Fruit fly (Drosophila melanogaster) whole organism, pupa: ENCODE results near the gene Vha100-2.

Experiments used
- CG10348 ChIP-seq: fragments of 200-800 bp; sonication (Bioruptor generic); IDR thresholded peaks from 2 replicates; pipeline ENCODE4 v1.3.6; 2022; ENCODE audit warnings: missing biosample characterization, missing genetic modification characterization
- CG12605 ChIP-seq: fragments of 200-800 bp; sonication (Bioruptor generic); IDR thresholded peaks from 2 replicates; pipeline ENCODE4 v1.3.6; 2022; ENCODE audit warnings: missing biosample characterization, missing genetic modification characterization
- CG13204 ChIP-seq: fragments of 200-800 bp; sonication (Bioruptor generic); optimal IDR thresholded peaks from 2 replicates; lab custom pipeline; 2018; ENCODE audit warnings: missing biosample characterization, mild to moderate bottlenecking, missing genetic modification characterization, moderate library complexity
- CG14655 ChIP-seq: fragments of 200-800 bp; sonication (Bioruptor generic); optimal IDR thresholded peaks from 3 replicates; lab custom pipeline; 2017; ENCODE audit warnings: mild to moderate bottlenecking, missing biosample characterization, missing genetic modification reagents, missing genetic modification characterization
- CG15710 ChIP-seq: fragments of 200-800 bp; sonication (Bioruptor generic); optimal IDR thresholded peaks from 2 replicates; lab custom pipeline; 2018; ENCODE audit warnings: missing biosample characterization, mild to moderate bottlenecking, missing genetic modification characterization, moderate library complexity
- CG17806 ChIP-seq: fragments of 200-800 bp; sonication (Bioruptor generic); optimal IDR thresholded peaks from 2 replicates; lab custom pipeline; 2018; ENCODE audit warnings: missing biosample characterization, mild to moderate bottlenecking, missing genetic modification characterization, moderate library complexity
- CG32121 ChIP-seq: fragments of 200-800 bp; sonication (Bioruptor generic); IDR thresholded peaks from 2 replicates; pipeline ENCODE4 v1.3.6; 2022; ENCODE audit warnings: missing biosample characterization, missing genetic modification characterization
- CG34367 ChIP-seq: fragments of 200-800 bp; sonication (Bioruptor generic); optimal IDR thresholded peaks from 2 replicates; lab custom pipeline; 2018; ENCODE audit warnings: missing biosample characterization, mild to moderate bottlenecking, missing genetic modification characterization
- CG4496 ChIP-seq: fragments of 200-800 bp; sonication (Bioruptor generic); IDR thresholded peaks from 3 replicates; pipeline ENCODE4 v1.3.6; 2022; ENCODE audit warnings: missing biosample characterization, missing genetic modification characterization
- CG8159 ChIP-seq: fragments of 200-800 bp; sonication (Bioruptor generic); optimal IDR thresholded peaks from 3 replicates; lab custom pipeline; 2018; ENCODE audit warnings: missing biosample characterization, mild to moderate bottlenecking, missing genetic modification characterization, moderate library complexity
- CG8301 ChIP-seq: fragments of 200-800 bp; sonication (Bioruptor generic); optimal IDR thresholded peaks from 2 replicates; lab custom pipeline; 2018; ENCODE audit warnings: missing biosample characterization, mild to moderate bottlenecking, missing genetic modification characterization
- CG9948 ChIP-seq: fragments of 200-800 bp; sonication (Bioruptor generic); optimal IDR thresholded peaks from 2 replicates; lab custom pipeline; 2018; ENCODE audit warnings: missing biosample characterization, mild to moderate bottlenecking, missing genetic modification characterization, moderate library complexity
- D1 ChIP-seq: fragments of 200-800 bp; sonication (Bioruptor generic); optimal IDR thresholded peaks from 2 replicates; lab custom pipeline; 2018; ENCODE audit warnings: missing biosample characterization, mild to moderate bottlenecking, missing genetic modification characterization, moderate library complexity
- EcR ChIP-seq: fragments of 200-800 bp; sonication (Bioruptor generic); optimal IDR thresholded peaks from 3 replicates; lab custom pipeline; 2019; ENCODE audit warnings: missing biosample characterization, missing genetic modification characterization, mild to moderate bottlenecking, moderate library complexity, missing genetic modification reagents
- Ets98B ChIP-seq: fragments of 200-800 bp; sonication (Bioruptor generic); IDR thresholded peaks from 2 replicates; pipeline ENCODE4 v1.3.6; 2022; ENCODE audit warnings: missing biosample characterization, missing genetic modification characterization
- Pif1A ChIP-seq: fragments of 200-800 bp; sonication (Bioruptor generic); optimal IDR thresholded peaks from 3 replicates; lab custom pipeline; 2016; ENCODE audit warnings: missing biosample characterization, missing genetic modification characterization
- Pif1B ChIP-seq: fragments of 200-800 bp; sonication (Bioruptor generic); optimal IDR thresholded peaks from 3 replicates; lab custom pipeline; 2016; ENCODE audit warnings: missing biosample characterization, missing genetic modification characterization
- Snoo ChIP-seq: fragments of 200-800 bp; sonication (Bioruptor generic); optimal IDR thresholded peaks from 3 replicates; lab custom pipeline; 2017; ENCODE audit warnings: missing biosample characterization, mild to moderate bottlenecking, missing genetic modification characterization, inconsistent platforms
- fd96Ca ChIP-seq: fragments of 200-800 bp; sonication (Bioruptor generic); IDR thresholded peaks from 3 replicates; pipeline ENCODE4 v1.3.6; 2022; ENCODE audit warnings: missing biosample characterization, missing genetic modification characterization
- gl ChIP-seq: fragments of 200-800 bp; sonication (Bioruptor generic); optimal IDR thresholded peaks from 2 replicates; lab custom pipeline; 2018; ENCODE audit warnings: missing biosample characterization, mild to moderate bottlenecking, missing genetic modification characterization
- rn ChIP-seq: fragments of 200-800 bp; sonication (Bioruptor generic); IDR thresholded peaks from 2 replicates; pipeline ENCODE4 v1.3.6; 2022; ENCODE audit warnings: missing biosample characterization, missing genetic modification characterization

The Vha100-2 gene

DNA sequence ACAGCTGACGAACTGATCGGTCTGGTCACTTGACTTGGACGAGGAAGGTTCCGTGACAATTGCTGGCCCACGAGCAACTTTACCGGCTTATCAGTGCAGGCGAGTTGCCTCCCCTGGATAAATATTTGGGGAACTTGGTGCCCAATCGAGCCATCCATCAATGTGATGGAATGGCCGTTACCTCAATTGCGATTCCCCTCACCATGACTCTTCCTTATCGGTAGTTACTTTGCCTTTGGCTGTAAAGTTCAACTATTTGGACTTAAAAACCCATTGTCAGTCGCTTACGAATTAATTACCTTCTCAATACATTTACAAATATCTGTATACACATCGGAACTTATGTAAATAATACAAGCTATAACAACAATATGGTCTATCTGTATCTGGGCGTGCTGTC is 9.2 kb downstream of the Vha100-2 start, which contains the start of gene Vha100-4:
TSS of gene Vha100-4 (minus strand) at position 16 of the 400 bp plus-strand sequence.
- no peak for TF ChIP-seq Ets98B (GFP tag; lab: Robert Waterston, UW)
- no peak for TF ChIP-seq CG10348 (GFP tag; lab: Robert Waterston, UW)
- no peak for TF ChIP-seq CG4496 (GFP tag; lab: Robert Waterston, UW)
- no peak for TF ChIP-seq CG13204
- TF ChIP-seq fd96Ca, result no peak
- TF ChIP-seq, all 21 proteins: peak for 0

DNA sequence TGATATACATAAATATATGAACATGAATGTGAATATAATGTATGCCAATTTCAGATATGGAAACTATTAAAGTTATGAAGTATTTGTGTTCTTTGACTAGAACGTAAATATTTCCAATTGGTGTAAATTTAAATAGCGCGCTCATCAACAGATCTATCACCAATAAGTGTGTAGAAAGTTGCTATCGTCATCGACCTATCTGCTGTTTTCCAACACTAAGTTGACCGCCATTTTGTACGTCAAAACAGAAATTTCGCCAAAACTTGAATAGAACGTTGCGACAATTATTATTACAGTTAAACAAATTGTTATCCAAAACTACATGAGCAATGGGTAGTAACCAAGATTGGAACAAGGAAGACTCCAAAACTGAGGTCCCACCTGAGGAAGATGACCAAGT is 13.4 kb downstream of the Vha100-2 start, which contains the start of gene cona:
TSS of gene cona (plus strand) at position 236 of the 400 bp plus-strand sequence.
- TF ChIP-seq gl (no peak), CG8301 (tag; lab: Kevin White, UChicago) (no peak), CG12605 (GFP tag; lab: Robert Waterston, UW) (no peak), Snoo (no peak), Pif1B (GFP tag; lab: Kevin White, UChicago) (no peak), rn (GFP tag; lab: Robert Waterston, UW) (no peak), fd96Ca (no peak), CG32121 (GFP tag; lab: Robert Waterston, UW) (no peak), CG4496 (GFP tag; lab: Robert Waterston, UW) (no peak), CG17806 (tag; lab: Kevin White, UChicago) (no peak), CG15710 (tag; lab: Kevin White, UChicago) (no peak), Pif1A (GFP tag; lab: Kevin White, UChicago) (no peak), CG8159 (tag; lab: Kevin White, UChicago) (no peak), Ets98B (GFP tag; lab: Robert Waterston, UW) (no peak), CG13204 (no peak)
- TF ChIP-seq, all 21 proteins: peak for 0

DNA sequence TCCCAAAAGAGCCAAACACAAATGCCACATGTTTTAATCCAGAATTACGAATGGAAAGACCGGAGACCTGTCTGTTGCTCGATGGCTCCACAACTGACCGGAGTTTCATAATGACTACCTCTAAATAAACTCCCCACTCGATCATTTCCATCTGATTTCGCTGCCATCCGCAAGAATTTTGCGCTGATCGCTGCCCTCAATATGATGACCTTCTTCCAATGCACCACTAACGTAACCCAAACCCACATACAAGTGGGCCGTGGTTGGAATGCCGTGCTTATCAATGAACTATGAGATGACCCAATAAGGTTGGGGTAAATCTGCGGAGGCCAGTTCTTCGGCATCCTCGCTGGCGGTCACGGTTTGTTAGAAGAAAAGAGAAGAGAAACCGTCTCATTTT is 14.0 kb downstream of the Vha100-2 start, which contains the start of gene CG14309:
TSS of gene CG14309 (minus strand) at position 101 of the 400 bp plus-strand sequence.
- TF ChIP-seq Pif1B (GFP tag; lab: Kevin White, UChicago), result no peak
- no peak for TF ChIP-seq CG13204
- no peak for TF ChIP-seq D1 (tag; lab: Kevin White, UChicago)
- TF ChIP-seq Snoo, result no peak
- TF ChIP-seq CG17806 (tag; lab: Kevin White, UChicago), result no peak
- TF ChIP-seq CG14655, result no peak
- TF ChIP-seq, all 21 proteins: peak for 0

DNA sequence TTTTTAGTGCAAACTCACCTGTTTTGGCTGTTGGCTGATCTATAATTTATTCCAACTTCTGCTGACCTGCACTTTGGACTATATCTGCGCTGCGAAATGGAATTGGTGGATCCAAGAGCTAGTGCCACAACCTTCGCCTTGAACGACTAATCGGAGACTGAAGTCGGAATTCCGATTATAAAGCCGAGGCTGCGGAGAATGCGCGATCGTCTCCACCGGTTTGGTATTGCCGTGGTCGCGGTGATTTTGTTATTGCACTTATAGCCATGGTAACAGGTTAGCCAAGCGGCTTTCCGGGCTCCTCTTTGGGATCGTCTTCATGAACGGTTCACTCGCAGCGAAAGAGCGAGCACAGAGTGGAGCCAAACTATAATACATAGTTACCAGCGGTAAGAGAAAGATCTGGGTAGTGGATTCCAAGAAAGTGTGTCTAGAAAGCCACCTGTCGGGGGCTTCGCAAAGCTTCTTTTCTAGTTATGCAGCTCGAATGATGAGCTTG is 17.9 kb downstream of the Vha100-2 start, which contains the start of gene CG7675:
TSS of gene CG7675 (minus strand) at position 165 of the 499 bp plus-strand sequence.
- TF ChIP-seq CG17806 (tag; lab: Kevin White, UChicago) (peak; percentile 24), CG9948 (tag; lab: Kevin White, UChicago) (no peak), CG12605 (GFP tag; lab: Robert Waterston, UW) (peak; percentile 18; the same call in 1 of the 2 replicates), D1 (tag; lab: Kevin White, UChicago) (no peak), CG32121 (GFP tag; lab: Robert Waterston, UW) (no peak), CG4496 (GFP tag; lab: Robert Waterston, UW) (no peak), EcR (GFP tag; lab: Kevin White, UChicago) (peak; percentile 85), rn (GFP tag; lab: Robert Waterston, UW) (no peak), Ets98B (GFP tag; lab: Robert Waterston, UW) (peak; percentile 44; the same call in 1 of the 2 replicates), CG8301 (tag; lab: Kevin White, UChicago) (no peak), CG13204 (peak; percentile 66), Snoo (peak; percentile 21), fd96Ca (0 out of 3 replicates have a peak, but pooled peaks have one; percentile 18), CG15710 (tag; lab: Kevin White, UChicago) (peak; percentile 36), gl (peak; percentile 94), CG8159 (tag; lab: Kevin White, UChicago) (peak; percentile 36), CG34367 (tag; lab: Kevin White, UChicago) (peak; percentile 43), Pif1A (GFP tag; lab: Kevin White, UChicago) (peak; percentile 61), CG10348 (GFP tag; lab: Robert Waterston, UW) (no peak), CG14655 (no peak), Pif1B (GFP tag; lab: Kevin White, UChicago) (peak; percentile 63)

DNA sequence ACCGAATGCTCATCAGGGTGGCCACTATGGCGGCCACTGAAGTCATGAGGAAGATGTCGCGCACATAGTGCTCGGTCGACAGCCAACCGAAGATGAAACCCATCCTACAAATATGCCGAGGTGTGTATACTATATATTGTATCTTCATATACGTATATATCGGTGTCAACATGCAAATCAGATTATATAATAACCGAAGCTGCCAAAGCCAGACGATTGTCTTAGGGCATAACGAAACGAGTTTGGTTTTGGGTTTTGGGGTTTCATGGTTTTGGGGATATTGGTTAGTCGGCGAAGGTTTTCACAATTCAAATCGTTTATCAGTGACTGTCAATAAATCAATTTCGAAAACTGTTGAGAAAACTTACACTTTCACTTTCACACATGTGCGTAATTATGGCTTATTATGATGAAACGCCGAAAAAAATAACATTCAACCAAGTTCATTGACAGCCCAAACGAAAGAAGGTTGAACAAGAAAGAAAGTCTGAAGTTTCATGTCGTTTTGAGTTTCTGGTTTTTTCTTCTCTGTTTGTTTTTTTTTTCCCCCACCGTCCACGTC is 18.6 kb downstream of the Vha100-2 start:
- TF ChIP-seq CG10348 (GFP tag; lab: Robert Waterston, UW) (no peak), CG15710 (tag; lab: Kevin White, UChicago) (no peak), Pif1A (GFP tag; lab: Kevin White, UChicago) (no peak)

DNA sequence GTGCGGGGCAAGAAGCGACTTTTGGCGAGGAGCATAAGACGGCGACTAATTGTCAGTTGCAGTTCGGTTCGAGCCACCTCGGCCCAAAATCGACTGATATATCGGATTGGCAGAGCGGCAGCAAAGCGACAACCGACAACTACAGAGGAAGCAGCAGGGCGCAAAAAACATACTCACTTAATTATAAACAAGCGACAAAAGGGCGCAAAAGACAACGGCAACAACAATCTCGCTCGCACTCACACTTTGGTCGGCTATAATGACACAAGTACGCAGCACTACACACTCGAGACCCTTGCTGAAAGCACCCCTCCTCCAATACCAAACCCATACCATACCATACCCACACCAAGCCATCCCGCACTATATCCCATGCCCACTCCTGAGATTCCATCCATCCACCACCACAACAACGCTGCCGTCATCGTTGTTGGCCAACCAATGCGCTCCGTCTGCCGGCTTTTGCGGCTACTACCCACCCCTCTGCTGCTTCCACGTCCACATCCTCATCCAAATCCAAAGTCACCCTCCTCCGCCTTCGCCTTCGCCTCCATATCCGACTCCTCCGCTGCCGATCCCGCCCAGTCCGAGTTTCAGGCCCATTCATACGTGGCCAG is 26.2 kb downstream of the Vha100-2 start, which contains the start of gene gl:
TSS of gene gl (minus strand) at position 51 of the 617 bp plus-strand sequence.
- TF ChIP-seq CG14655 (no peak), gl (peak; percentile 2)
